Fruit fly (Drosophila melanogaster): ENCODE results near the gene PGRP-SB2.

PGRP-SB2 gene

dm6 chr3L:16726069-16726591 is at the start of gene PGRP-SB2, which contains the start of gene CG13026:
Gene PGRP-SB2 (plus strand): TSS chr3L:16726541.
Gene CG13026 (minus strand): TSS chr3L:16726169.
- no peak for TF ChIP-seq ttk (optimal IDR thresholded peaks at IDR 0.05)
- TF ChIP-seq insv (optimal IDR thresholded peaks at IDR 0.05), result no peak
- no peak for TF ChIP-seq psq (optimal IDR thresholded peaks at IDR 0.05)
- TF ChIP-seq h (optimal IDR thresholded peaks at IDR 0.05), result no peak
- no peak for TF ChIP-seq Myc (optimal IDR thresholded peaks at IDR 0.05)
- no peak for TF ChIP-seq Sin3A (optimal IDR thresholded peaks at IDR 0.05)

DNA sequence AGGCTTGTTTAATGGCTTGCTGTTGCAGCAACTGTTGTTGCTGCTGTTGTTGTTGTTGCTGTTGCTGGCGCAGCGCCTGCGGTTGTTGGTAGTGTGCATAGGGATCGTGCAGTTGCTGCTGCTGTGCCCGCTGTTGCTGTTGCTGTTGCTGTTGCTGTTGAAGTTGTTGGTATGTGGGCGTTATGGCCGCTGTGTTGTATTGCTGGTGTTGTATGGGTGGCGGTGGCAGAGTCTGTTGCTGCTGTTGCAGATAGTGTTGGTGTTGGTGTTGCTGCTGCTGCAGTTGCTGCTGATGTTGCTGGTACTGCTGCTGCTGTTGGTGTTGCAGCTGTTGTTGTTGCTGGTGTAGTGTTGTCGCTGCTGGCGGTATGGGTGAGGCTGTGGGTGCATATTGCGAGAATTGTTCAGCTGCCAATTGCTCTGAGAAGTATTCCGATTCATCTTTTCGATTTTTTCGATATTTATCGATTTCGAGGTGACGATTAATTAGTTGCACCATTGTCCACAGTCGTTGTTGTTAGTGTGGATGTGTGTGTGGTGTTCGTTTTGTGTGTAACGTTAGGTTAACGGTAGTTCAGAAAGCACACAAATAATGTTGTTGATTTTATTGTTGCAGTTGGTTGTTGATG is 46.7 kb upstream of the PGRP-SB2 start:
- TF ChIP-seq psq (optimal IDR thresholded peaks at IDR 0.05) (no peak), Sin3A (optimal IDR thresholded peaks at IDR 0.05) (no peak), ttk (optimal IDR thresholded peaks at IDR 0.05) (no peak), insv (optimal IDR thresholded peaks at IDR 0.05) (no peak), Myc (optimal IDR thresholded peaks at IDR 0.05) (no peak), h (optimal IDR thresholded peaks at IDR 0.05) (no peak)

DNA sequence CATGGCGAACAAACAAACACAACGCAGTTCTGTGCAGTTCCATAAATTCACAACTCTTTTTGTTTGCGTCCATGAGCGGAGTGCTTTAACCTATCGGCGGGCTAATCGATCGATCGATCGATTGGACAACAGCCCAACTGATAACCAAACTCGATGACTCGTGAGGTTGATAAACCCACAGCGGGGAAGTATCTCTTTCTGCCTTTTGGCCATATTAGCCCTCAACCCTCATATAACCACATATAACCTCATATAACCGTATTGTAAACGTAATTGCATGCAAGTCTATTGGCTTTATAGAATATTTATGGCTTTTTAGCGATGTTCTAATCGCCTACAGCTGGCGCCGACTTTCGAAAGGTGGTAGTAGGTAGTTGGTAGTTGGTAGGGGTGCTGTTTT is 44.0 kb upstream of the PGRP-SB2 start:
- TF ChIP-seq psq (optimal IDR thresholded peaks at IDR 0.05) (no peak), h (optimal IDR thresholded peaks at IDR 0.05) (no peak)

DNA sequence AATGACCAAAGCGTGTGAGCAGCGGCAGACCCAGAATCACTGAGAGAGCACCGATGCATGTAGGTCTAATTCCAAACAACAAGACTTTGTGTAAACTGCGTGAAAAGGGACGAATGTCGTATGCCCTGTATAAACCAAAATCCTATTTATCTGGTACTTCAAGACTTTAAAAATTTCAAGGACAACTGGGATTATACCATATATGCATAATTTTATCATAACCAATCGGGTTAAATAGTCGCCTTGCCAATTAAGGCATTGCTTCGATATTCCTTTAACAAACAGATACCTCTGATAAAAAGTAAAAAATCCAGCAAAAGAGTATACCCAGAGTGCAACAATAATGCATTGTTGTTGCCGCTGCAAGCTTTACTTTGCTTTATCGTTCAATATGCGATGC is 43.3 kb upstream of the PGRP-SB2 start:
- TF ChIP-seq psq (optimal IDR thresholded peaks at IDR 0.05) (no peak), insv (optimal IDR thresholded peaks at IDR 0.05) (no peak), h (optimal IDR thresholded peaks at IDR 0.05) (no peak), Sin3A (optimal IDR thresholded peaks at IDR 0.05) (no peak), ttk (optimal IDR thresholded peaks at IDR 0.05) (no peak), Myc (optimal IDR thresholded peaks at IDR 0.05) (no peak)

DNA sequence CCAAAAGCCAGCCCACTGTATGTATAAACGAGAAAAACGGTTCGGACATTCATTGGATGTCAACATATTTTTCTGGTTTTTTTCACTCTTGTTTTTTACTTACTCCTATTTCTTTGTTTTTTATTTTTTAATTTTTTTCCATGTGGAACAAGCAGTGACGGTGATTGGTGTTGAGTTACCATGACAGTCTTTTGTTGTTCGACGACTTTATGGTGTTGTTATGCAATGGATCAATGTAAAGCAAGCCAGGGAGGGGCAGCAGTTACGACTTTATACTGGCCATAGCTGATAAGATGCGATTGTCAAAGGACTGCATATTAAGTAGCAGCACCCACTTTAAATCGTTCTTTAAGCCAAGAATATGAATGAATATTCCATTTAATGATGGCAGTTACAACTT is 36.9 kb upstream of the PGRP-SB2 start:
- no peak for TF ChIP-seq ttk (optimal IDR thresholded peaks at IDR 0.05)
- no peak for TF ChIP-seq h (optimal IDR thresholded peaks at IDR 0.05)

dm6 chr3L:16690055-16690454 is 36.3 kb upstream of the PGRP-SB2 start:
- TF ChIP-seq h (optimal IDR thresholded peaks at IDR 0.05), result no peak
- TF ChIP-seq Sin3A (optimal IDR thresholded peaks at IDR 0.05), result no peak
- no peak for TF ChIP-seq ttk (optimal IDR thresholded peaks at IDR 0.05)
- no peak for TF ChIP-seq Myc (optimal IDR thresholded peaks at IDR 0.05)
- no peak for TF ChIP-seq psq (optimal IDR thresholded peaks at IDR 0.05)
- TF ChIP-seq insv (optimal IDR thresholded peaks at IDR 0.05), result no peak

DNA sequence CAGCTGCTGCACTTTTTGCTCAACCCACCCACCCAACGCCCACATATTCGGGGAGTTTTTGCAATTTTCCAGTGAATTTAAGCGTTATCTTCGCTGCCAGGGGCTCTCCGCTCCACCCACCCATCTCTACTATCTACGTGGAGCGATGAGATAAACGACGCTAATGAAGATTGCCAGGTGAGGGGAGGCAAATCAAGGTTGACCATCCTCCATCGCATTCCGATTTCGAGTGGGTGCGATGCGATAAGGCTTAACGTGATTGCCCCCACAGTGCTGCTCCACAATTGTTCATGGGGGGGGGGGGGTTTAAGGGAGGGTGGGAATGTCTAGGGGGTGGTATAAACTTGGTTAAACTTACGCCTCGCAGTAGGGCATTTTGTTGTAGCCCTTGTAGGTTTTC is 32.5 kb upstream of the PGRP-SB2 start:
- TF ChIP-seq Sin3A (optimal IDR thresholded peaks at IDR 0.05) (no peak), ttk (optimal IDR thresholded peaks at IDR 0.05) (no peak), insv (optimal IDR thresholded peaks at IDR 0.05) (no peak), Myc (optimal IDR thresholded peaks at IDR 0.05) (no peak), psq (optimal IDR thresholded peaks at IDR 0.05) (no peak), h (optimal IDR thresholded peaks at IDR 0.05) (no peak)

- TF ChIP-seq Myc (optimal IDR thresholded peaks at IDR 0.05), result no peak
- no peak for TF ChIP-seq insv (optimal IDR thresholded peaks at IDR 0.05)
- no peak for TF ChIP-seq h (optimal IDR thresholded peaks at IDR 0.05)
- no peak for TF ChIP-seq ttk (optimal IDR thresholded peaks at IDR 0.05)
- TF ChIP-seq Sin3A (optimal IDR thresholded peaks at IDR 0.05), result no peak
- no peak for TF ChIP-seq psq (optimal IDR thresholded peaks at IDR 0.05)
Measured at dm6 chr3L:16695076-16695847, 31.1 kb upstream of the PGRP-SB2 start.

dm6 chr3L:16697069-16697468 is 29.3 kb upstream of the PGRP-SB2 start:
- TF ChIP-seq h (optimal IDR thresholded peaks at IDR 0.05) (no peak), Sin3A (optimal IDR thresholded peaks at IDR 0.05) (no peak), ttk (optimal IDR thresholded peaks at IDR 0.05) (no peak)

- TF ChIP-seq insv (optimal IDR thresholded peaks at IDR 0.05), result no peak
- no peak for TF ChIP-seq Sin3A (optimal IDR thresholded peaks at IDR 0.05)
- no peak for TF ChIP-seq psq (optimal IDR thresholded peaks at IDR 0.05)
- no peak for TF ChIP-seq Myc (optimal IDR thresholded peaks at IDR 0.05)
- TF ChIP-seq ttk (optimal IDR thresholded peaks at IDR 0.05), result no peak
- TF ChIP-seq h (optimal IDR thresholded peaks at IDR 0.05), result no peak
Measured at dm6 chr3L:16698089-16698488, 28.3 kb upstream of the PGRP-SB2 start.

DNA sequence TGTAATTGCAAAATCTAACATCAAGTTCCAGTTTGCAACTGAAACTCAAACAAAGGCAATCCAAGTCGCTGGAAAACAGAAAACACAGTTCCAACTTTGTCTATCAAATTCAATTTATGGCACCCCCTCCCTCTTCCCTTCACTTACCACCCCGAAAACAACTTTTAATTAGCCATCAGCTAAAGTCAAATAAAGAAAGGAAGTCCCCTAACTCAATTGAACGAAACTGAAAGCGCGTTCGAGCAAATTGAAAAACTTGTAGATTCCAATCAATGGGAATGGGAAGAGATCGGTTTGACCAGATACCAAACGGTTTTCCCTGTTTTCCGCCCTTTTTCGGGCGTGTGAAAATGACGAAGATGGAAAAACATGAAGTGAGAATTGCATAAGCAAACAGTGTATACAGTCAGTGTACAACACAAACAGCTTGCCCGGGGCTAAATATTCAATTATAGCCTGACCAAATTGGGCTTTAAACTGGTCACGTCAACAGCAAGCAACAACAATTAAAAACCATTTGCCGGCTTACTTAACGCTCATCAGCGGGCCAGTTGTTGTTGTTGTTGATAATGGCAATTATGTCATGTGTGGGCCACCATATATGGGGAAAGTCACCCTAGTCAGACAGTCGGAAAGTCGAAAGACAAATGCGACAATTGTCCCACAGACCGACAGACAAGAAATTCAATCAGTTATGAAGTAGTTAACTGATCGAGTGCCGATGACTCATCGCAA is 26.9 kb upstream of the PGRP-SB2 start:
- TF ChIP-seq psq (optimal IDR thresholded peaks at IDR 0.05) (no peak), insv (optimal IDR thresholded peaks at IDR 0.05) (no peak), Myc (optimal IDR thresholded peaks at IDR 0.05) (no peak), h (optimal IDR thresholded peaks at IDR 0.05) (no peak), ttk (optimal IDR thresholded peaks at IDR 0.05) (no peak), Sin3A (optimal IDR thresholded peaks at IDR 0.05) (no peak)

DNA sequence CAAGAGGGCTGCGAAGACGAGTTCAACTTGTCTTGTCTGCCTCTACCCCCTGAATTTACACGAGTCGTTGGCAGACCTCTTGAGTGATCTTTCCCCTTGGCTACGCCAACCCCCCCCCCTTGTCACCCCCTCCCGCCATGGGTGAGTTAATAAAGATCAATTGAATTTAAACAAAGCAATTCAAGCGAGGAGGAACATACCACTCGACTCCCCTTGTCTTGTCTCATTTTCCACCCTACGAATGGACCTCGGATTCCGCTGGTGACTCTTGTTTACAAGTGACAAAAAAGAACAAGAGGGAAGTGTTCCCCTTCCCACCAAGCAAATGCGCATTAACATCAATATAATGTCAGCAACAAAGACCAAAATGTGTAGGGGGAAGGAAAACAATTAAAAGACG is 23.5 kb upstream of the PGRP-SB2 start:
- no peak for TF ChIP-seq insv (optimal IDR thresholded peaks at IDR 0.05)
- no peak for TF ChIP-seq Sin3A (optimal IDR thresholded peaks at IDR 0.05)
- no peak for TF ChIP-seq ttk (optimal IDR thresholded peaks at IDR 0.05)
- TF ChIP-seq Myc (optimal IDR thresholded peaks at IDR 0.05), result no peak
- TF ChIP-seq psq (optimal IDR thresholded peaks at IDR 0.05), result no peak
- TF ChIP-seq h (optimal IDR thresholded peaks at IDR 0.05), result no peak

All from Kc167 (cell line).